Worm (Caenorhabditis elegans): ENCODE results near the gene F40A3.6.

Gene F40A3.6

DNA sequence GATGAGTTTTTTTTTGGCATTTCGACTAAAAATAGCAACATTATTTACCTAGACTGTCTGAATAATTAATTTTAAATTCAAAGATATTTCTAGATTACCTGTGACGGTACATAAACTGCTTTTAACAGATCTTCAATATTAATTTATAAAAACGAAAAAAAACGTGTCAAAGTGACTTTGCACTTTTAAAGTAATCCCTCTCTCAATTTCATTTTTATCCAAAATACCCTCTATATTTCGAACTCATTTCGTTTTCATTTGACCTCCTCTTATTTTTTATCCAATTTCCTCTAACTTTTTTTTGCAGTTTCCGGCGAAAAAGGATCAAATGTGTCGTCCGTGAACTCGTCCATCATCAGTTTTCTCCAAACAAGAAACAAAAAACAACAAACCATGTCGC, 18.2 kb downstream of the F40A3.6 start, which contains the start of gene F40A3.4:
Gene F40A3.4 (plus strand): TSS at position 301 of the 400 bp plus-strand sequence.
- TF ChIP-seq hmbx-1 (tag; optimal IDR thresholded peaks at IDR 0.05) (no peak), tra-4 (tag; optimal IDR thresholded peaks at IDR 0.05) (no peak), hnd-1 (tag; optimal IDR thresholded peaks at IDR 0.05) (no peak), tbx-37 (GFP tag; conservative IDR thresholded peaks at IDR 0.05) (no peak), aly-1 (tag; optimal IDR thresholded peaks at IDR 0.05) (no peak), B0310.2 (tag; optimal IDR thresholded peaks at IDR 0.05) (no peak), flt-1 (GFP tag; IDR thresholded peaks at IDR 0.05) (no peak), sea-1 (GFP tag; conservative IDR thresholded peaks at IDR 0.05) (no peak), ceh-36 (tag; optimal IDR thresholded peaks at IDR 0.05) (no peak), tbx-11 (GFP tag; IDR thresholded peaks at IDR 0.05) (no peak), ets-7 (tag; optimal IDR thresholded peaks at IDR 0.05) (no peak), scrt-1 (GFP tag; IDR thresholded peaks at IDR 0.05) (no peak), ama-1 (optimal IDR thresholded peaks at IDR 0.05) (no peak), hmg-4 (GFP tag; optimal IDR thresholded peaks at IDR 0.05) (no peak), pes-1 (GFP tag; IDR thresholded peaks at IDR 0.05) (no peak), ceh-13 (GFP tag; optimal IDR thresholded peaks at IDR 0.05) (no peak), F13C5.2 (tag; optimal IDR thresholded peaks at IDR 0.05) (no peak)

DNA sequence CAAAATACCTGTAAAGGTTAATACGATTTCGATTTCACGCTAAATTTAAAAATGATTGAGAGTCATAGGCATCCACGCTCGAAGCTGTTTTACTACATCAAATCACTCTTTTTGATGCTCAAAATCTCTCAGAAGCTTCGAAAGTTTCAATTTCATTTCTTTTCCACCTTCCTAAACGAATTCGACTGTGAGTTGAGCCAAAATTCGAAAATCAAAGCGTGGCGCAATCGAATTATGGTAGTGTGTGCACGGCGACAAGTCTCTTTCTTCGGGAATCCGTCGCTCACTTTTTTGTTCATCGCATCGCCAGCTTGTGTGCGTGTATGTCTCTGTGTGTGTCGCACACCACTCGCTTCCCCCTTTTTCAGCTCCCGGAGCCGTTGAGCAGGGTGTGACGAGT, 20.7 kb downstream of the F40A3.6 start:
- TF ChIP-seq scrt-1 (GFP tag; IDR thresholded peaks at IDR 0.05): no peak
- TF ChIP-seq B0310.2 (tag; optimal IDR thresholded peaks at IDR 0.05): no peak
- no peak for TF ChIP-seq ama-1 (optimal IDR thresholded peaks at IDR 0.05)
- TF ChIP-seq sea-1 (GFP tag; conservative IDR thresholded peaks at IDR 0.05): no peak
- no peak for TF ChIP-seq hmbx-1 (tag; optimal IDR thresholded peaks at IDR 0.05)
- TF ChIP-seq tra-4 (tag; optimal IDR thresholded peaks at IDR 0.05): no peak
- no peak for TF ChIP-seq pes-1 (GFP tag; IDR thresholded peaks at IDR 0.05)
- no peak for TF ChIP-seq hnd-1 (tag; optimal IDR thresholded peaks at IDR 0.05)
- TF ChIP-seq ceh-13 (GFP tag; optimal IDR thresholded peaks at IDR 0.05): no peak
- no peak for TF ChIP-seq ceh-36 (tag; optimal IDR thresholded peaks at IDR 0.05)
- TF ChIP-seq tbx-11 (GFP tag; IDR thresholded peaks at IDR 0.05): no peak
- no peak for TF ChIP-seq hmg-4 (GFP tag; optimal IDR thresholded peaks at IDR 0.05)

DNA sequence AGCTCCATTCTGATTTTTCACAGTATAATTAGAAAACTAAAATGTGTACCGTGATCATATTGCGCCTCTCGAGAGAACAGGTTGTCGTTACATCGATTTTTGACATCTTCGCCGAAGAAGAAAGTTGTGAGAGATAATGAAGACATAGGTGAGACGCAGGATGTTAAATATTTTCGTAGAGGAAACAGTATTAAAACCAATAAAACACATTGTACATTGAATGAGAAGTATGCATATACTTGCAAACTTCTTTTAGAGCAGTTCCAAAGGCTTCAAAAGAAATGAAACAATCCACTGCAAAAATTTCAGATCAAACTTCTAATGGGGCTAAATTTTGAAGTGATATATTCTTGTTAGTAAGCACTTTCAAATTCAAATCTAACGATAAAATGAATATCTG, 23.0 kb downstream of the F40A3.6 start, which contains the start of gene nipi-4:
Gene nipi-4 (minus strand): TSS at position 101 of the 400 bp plus-strand sequence.
- TF ChIP-seq B0310.2 (tag; optimal IDR thresholded peaks at IDR 0.05) (no peak), hmbx-1 (tag; optimal IDR thresholded peaks at IDR 0.05) (no peak), tra-4 (tag; optimal IDR thresholded peaks at IDR 0.05) (no peak), hmg-4 (GFP tag; optimal IDR thresholded peaks at IDR 0.05) (no peak), tbx-11 (GFP tag; IDR thresholded peaks at IDR 0.05) (no peak), flt-1 (GFP tag; IDR thresholded peaks at IDR 0.05) (no peak), F13C5.2 (tag; optimal IDR thresholded peaks at IDR 0.05) (no peak), ceh-13 (GFP tag; optimal IDR thresholded peaks at IDR 0.05) (no peak), scrt-1 (GFP tag; IDR thresholded peaks at IDR 0.05) (no peak), pes-1 (GFP tag; IDR thresholded peaks at IDR 0.05) (no peak)

DNA sequence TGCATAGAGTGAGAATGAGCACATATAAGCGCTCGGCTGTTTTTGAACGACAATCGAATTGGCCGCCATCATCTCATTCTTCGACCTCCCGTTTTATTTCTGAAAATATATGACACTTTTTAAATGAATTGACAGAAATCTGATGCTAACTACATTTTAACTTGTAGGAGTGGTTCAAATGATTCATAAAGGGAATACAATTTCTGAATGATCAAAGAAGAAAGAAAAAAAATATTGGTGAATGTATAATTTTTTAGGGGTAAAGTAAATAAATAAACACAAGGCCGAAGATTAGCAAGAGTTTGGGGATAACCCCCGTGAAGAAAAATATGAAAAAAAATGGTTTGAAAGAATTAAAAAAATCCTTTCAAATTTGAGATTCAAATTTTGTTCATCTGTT, 29.0 kb downstream of the F40A3.6 start, which contains the start of gene C37C3.11:
Gene C37C3.11 (minus strand): TSS at position 101 of the 400 bp plus-strand sequence.
- TF ChIP-seq pes-1 (GFP tag; IDR thresholded peaks at IDR 0.05): no peak
- TF ChIP-seq hnd-1 (tag; optimal IDR thresholded peaks at IDR 0.05): no peak
- no peak for TF ChIP-seq ceh-36 (tag; optimal IDR thresholded peaks at IDR 0.05)
- no peak for TF ChIP-seq sea-1 (GFP tag; conservative IDR thresholded peaks at IDR 0.05)
- TF ChIP-seq B0310.2 (tag; optimal IDR thresholded peaks at IDR 0.05): no peak
- no peak for TF ChIP-seq aly-1 (tag; optimal IDR thresholded peaks at IDR 0.05)
- TF ChIP-seq scrt-1 (GFP tag; IDR thresholded peaks at IDR 0.05): no peak
- no peak for TF ChIP-seq ceh-13 (GFP tag; optimal IDR thresholded peaks at IDR 0.05)
- TF ChIP-seq tbx-11 (GFP tag; IDR thresholded peaks at IDR 0.05): no peak
- no peak for TF ChIP-seq ama-1 (optimal IDR thresholded peaks at IDR 0.05)
- TF ChIP-seq tra-4 (tag; optimal IDR thresholded peaks at IDR 0.05): no peak
- no peak for TF ChIP-seq hmbx-1 (tag; optimal IDR thresholded peaks at IDR 0.05)
- TF ChIP-seq hmg-4 (GFP tag; optimal IDR thresholded peaks at IDR 0.05): no peak
- no peak for TF ChIP-seq tbx-37 (GFP tag; conservative IDR thresholded peaks at IDR 0.05)
- TF ChIP-seq ets-7 (tag; optimal IDR thresholded peaks at IDR 0.05): no peak
- no peak for TF ChIP-seq F13C5.2 (tag; optimal IDR thresholded peaks at IDR 0.05)

DNA sequence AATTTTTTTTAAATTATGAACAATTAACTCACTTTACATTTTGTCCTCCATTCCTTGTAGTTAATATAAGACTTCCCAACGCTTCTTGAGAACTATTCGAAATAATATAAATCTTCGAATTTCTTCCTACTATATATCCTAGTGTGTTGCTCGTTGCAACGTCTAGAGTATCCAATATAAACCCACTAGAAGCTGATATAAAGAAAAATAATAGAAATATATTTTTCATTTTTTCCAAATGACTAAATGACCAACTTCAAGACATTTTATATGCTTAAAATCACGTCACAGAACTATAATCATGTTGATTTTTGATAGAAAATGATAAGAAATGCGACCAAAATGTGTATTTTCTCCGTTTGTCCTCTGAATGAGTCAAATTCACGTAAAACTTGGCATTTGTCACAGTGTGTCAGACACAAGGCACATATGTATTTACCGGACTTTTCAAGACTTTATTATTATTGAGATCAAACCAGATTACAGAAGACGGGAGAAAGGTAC, 30.6 kb downstream of the F40A3.6 start, which contains the start of gene C37C3.10:
Gene C37C3.10 (minus strand): TSS at position 51 of the 504 bp plus-strand sequence.
- TF ChIP-seq tbx-11 (GFP tag; IDR thresholded peaks at IDR 0.05): no peak
- no peak for TF ChIP-seq flt-1 (GFP tag; IDR thresholded peaks at IDR 0.05)
- TF ChIP-seq aly-1 (tag; optimal IDR thresholded peaks at IDR 0.05): no peak
- no peak for TF ChIP-seq B0310.2 (tag; optimal IDR thresholded peaks at IDR 0.05)
- no peak for TF ChIP-seq ets-7 (tag; optimal IDR thresholded peaks at IDR 0.05)
- TF ChIP-seq ceh-36 (tag; optimal IDR thresholded peaks at IDR 0.05): no peak
- TF ChIP-seq F13C5.2 (tag; optimal IDR thresholded peaks at IDR 0.05): no peak
- no peak for TF ChIP-seq tra-4 (tag; optimal IDR thresholded peaks at IDR 0.05)
- no peak for TF ChIP-seq hmg-4 (GFP tag; optimal IDR thresholded peaks at IDR 0.05)
- no peak for TF ChIP-seq pes-1 (GFP tag; IDR thresholded peaks at IDR 0.05)

DNA sequence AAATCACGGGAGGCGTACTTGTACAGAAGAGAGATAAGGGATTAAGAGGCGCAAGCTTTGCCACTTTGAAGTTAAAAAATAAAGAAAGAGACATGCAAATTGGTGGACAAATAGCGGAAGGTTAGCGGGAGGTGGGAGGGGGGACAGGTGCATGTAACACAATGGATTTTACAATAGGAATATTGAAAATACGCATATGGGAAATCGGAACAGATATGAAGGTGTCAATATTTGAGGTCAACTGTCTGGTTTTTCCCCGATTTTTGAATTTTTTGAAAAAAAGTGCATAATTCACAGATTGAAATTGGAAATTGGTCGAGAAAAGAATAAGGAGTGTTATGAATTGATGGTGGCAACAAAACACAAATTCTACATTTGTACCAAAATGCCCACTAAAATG, 31.9 kb downstream of the F40A3.6 start, which contains the start of gene C37C3.17:
Gene C37C3.17 (minus strand): TSS at position 101 of the 400 bp plus-strand sequence.
- no peak for TF ChIP-seq ama-1 (optimal IDR thresholded peaks at IDR 0.05)
- no peak for TF ChIP-seq scrt-1 (GFP tag; IDR thresholded peaks at IDR 0.05)
- no peak for TF ChIP-seq sea-1 (GFP tag; conservative IDR thresholded peaks at IDR 0.05)
- TF ChIP-seq hmbx-1 (tag; optimal IDR thresholded peaks at IDR 0.05): no peak
- TF ChIP-seq tra-4 (tag; optimal IDR thresholded peaks at IDR 0.05): no peak
- TF ChIP-seq ceh-13 (GFP tag; optimal IDR thresholded peaks at IDR 0.05): no peak
- TF ChIP-seq hmg-4 (GFP tag; optimal IDR thresholded peaks at IDR 0.05): no peak
- TF ChIP-seq pes-1 (GFP tag; IDR thresholded peaks at IDR 0.05): no peak
- no peak for TF ChIP-seq aly-1 (tag; optimal IDR thresholded peaks at IDR 0.05)
- no peak for TF ChIP-seq ets-7 (tag; optimal IDR thresholded peaks at IDR 0.05)
- TF ChIP-seq B0310.2 (tag; optimal IDR thresholded peaks at IDR 0.05): no peak
- TF ChIP-seq F13C5.2 (tag; optimal IDR thresholded peaks at IDR 0.05): no peak
- no peak for TF ChIP-seq flt-1 (GFP tag; IDR thresholded peaks at IDR 0.05)
- TF ChIP-seq tbx-37 (GFP tag; conservative IDR thresholded peaks at IDR 0.05): no peak
- TF ChIP-seq tbx-11 (GFP tag; IDR thresholded peaks at IDR 0.05): no peak
- TF ChIP-seq hnd-1 (tag; optimal IDR thresholded peaks at IDR 0.05): no peak
- no peak for TF ChIP-seq ceh-36 (tag; optimal IDR thresholded peaks at IDR 0.05)

DNA sequence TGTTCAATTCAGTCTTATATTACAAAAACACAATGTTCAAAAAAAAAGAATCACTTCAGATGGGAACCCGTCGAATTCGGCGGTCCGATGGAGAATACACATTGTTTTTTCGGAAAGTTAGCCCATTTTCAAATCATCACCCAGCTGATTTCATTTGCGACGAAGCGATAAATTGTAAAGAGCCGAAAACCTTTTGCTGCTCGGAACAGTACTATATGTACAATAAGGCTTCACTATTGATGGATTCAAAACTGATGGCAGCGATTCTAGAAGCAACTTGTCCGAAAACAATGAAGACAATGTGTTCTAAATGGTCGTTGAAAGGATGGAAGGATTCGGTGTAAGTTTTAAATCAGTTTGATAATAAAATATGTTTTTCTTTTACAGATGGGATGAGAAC, 35.7 kb downstream of the F40A3.6 start, which contains the start of gene C37C3.1:
Gene C37C3.1 (plus strand): TSS at position 33 of the 400 bp plus-strand sequence.
- no peak for TF ChIP-seq flt-1 (GFP tag; IDR thresholded peaks at IDR 0.05)
- no peak for TF ChIP-seq tbx-11 (GFP tag; IDR thresholded peaks at IDR 0.05)
- no peak for TF ChIP-seq F13C5.2 (tag; optimal IDR thresholded peaks at IDR 0.05)
- no peak for TF ChIP-seq scrt-1 (GFP tag; IDR thresholded peaks at IDR 0.05)
